Worm (Caenorhabditis elegans) whole organism, mixed stage, embryonic: ENCODE data around the gene C50B8.4.
A peak's percentile ranks its signal among the peaks of the same experiment; 100 is the strongest.

Source experiments
- M03D4.4 ChIP-seq: sonication (generic microtip); optimal IDR thresholded peaks from 2 replicates; lab custom pipeline; 2017; ENCODE audit warnings: mild to moderate bottlenecking, missing genetic modification characterization, missing compliant biosample characterization
- bed-3 ChIP-seq: fragments of 200-800 bp; sonication (Bioruptor generic); optimal IDR thresholded peaks from 3 replicates; lab custom pipeline; 2018; ENCODE audit warnings: mild to moderate bottlenecking, missing genetic modification characterization, moderate library complexity, missing compliant biosample characterization
- ceh-43 ChIP-seq: fragments of 200-800 bp; sonication (Bioruptor generic); optimal IDR thresholded peaks from 2 replicates; lab custom pipeline; 2018; ENCODE audit warnings: mild to moderate bottlenecking, missing genetic modification characterization, moderate library complexity, missing compliant biosample characterization
- ces-1 ChIP-seq: fragments of 150-350 bp; optimal IDR thresholded peaks from 2 replicates; lab custom pipeline; 2014; ENCODE audit warnings: missing biosample characterization, missing genetic modification reagents, missing genetic modification characterization
- cnd-1 ChIP-seq: fragments of 200-800 bp; sonication (Bioruptor generic); optimal IDR thresholded peaks from 2 replicates; lab custom pipeline; 2018; ENCODE audit warnings: mild to moderate bottlenecking, missing genetic modification characterization, missing compliant biosample characterization
- elt-1 ChIP-seq: sonication (generic microtip); optimal IDR thresholded peaks from 2 replicates; lab custom pipeline; 2017; ENCODE audit warnings: missing genetic modification characterization, mild to moderate bottlenecking, missing compliant biosample characterization, antibody characterized with exemption, moderate library complexity, borderline replicate concordance; ENCODE audit not compliant: insufficient read depth
- elt-3 ChIP-seq: fragments of 150-350 bp; optimal IDR thresholded peaks from 2 replicates; lab custom pipeline; 2014; ENCODE audit warnings: missing biosample characterization, missing genetic modification characterization
- ham-2 ChIP-seq: fragments of 200-800 bp; sonication (Bioruptor generic); optimal IDR thresholded peaks from 2 replicates; lab custom pipeline; 2018; ENCODE audit warnings: mild to moderate bottlenecking, missing genetic modification characterization, missing compliant biosample characterization
- lin-13 ChIP-seq: fragments of 150-350 bp; optimal IDR thresholded peaks from 2 replicates; lab custom pipeline; 2014; ENCODE audit warnings: missing biosample characterization, missing genetic modification characterization
- lin-32 ChIP-seq: fragments of 200-800 bp; sonication (Bioruptor generic); optimal IDR thresholded peaks from 2 replicates; lab custom pipeline; 2018; ENCODE audit warnings: mild to moderate bottlenecking, missing genetic modification characterization, missing compliant biosample characterization
- lsy-2 ChIP-seq: fragments of 150-350 bp; optimal IDR thresholded peaks from 2 replicates; lab custom pipeline; 2014; ENCODE audit warnings: missing biosample characterization, missing genetic modification characterization
- mab-5 ChIP-seq: fragments of 150-350 bp; optimal IDR thresholded peaks from 2 replicates; lab custom pipeline; 2014; ENCODE audit warnings: missing biosample characterization, missing genetic modification characterization
- mls-2 ChIP-seq: sonication (generic microtip); optimal IDR thresholded peaks from 2 replicates; lab custom pipeline; 2016; ENCODE audit warnings: mild to moderate bottlenecking, missing genetic modification characterization, moderate library complexity, missing compliant biosample characterization
- nhr-12 ChIP-seq: fragments of 150-350 bp; optimal IDR thresholded peaks from 2 replicates; lab custom pipeline; 2014; ENCODE audit warnings: missing biosample characterization, missing genetic modification characterization
- nhr-2 ChIP-seq: fragments of 150-350 bp; optimal IDR thresholded peaks from 2 replicates; lab custom pipeline; 2014; ENCODE audit warnings: missing biosample characterization, missing genetic modification characterization
- nhr-237 ChIP-seq: fragments of 150-350 bp; optimal IDR thresholded peaks from 2 replicates; lab custom pipeline; 2014; ENCODE audit warnings: missing biosample characterization, missing genetic modification characterization
- nhr-28 ChIP-seq: fragments of 150-350 bp; optimal IDR thresholded peaks from 2 replicates; lab custom pipeline; 2014; ENCODE audit warnings: missing biosample characterization, missing genetic modification characterization
- nhr-76 ChIP-seq: sonication (generic microtip); optimal IDR thresholded peaks from 2 replicates; lab custom pipeline; 2017; ENCODE audit warnings: missing biosample characterization, missing genetic modification characterization
- pha-4 ChIP-seq: fragments of 150-350 bp; optimal IDR thresholded peaks from 2 replicates; lab custom pipeline; 2018; ENCODE audit warnings: missing biosample characterization, missing genetic modification reagents, missing genetic modification characterization
- sem-2 ChIP-seq: fragments of 200-800 bp; sonication (Bioruptor generic); optimal IDR thresholded peaks from 2 replicates; lab custom pipeline; 2018; ENCODE audit warnings: mild to moderate bottlenecking, missing genetic modification characterization, missing compliant biosample characterization
- snpc-4 ChIP-seq: fragments of 150-350 bp; optimal IDR thresholded peaks from 2 replicates; lab custom pipeline; 2014; ENCODE audit warnings: missing biosample characterization, missing genetic modification characterization
- sptf-1 ChIP-seq: sonication (generic microtip); optimal IDR thresholded peaks from 2 replicates; lab custom pipeline; 2017; ENCODE audit warnings: mild to moderate bottlenecking, missing genetic modification characterization, moderate library complexity, missing compliant biosample characterization
- tbx-8 ChIP-seq: fragments of 200-800 bp; sonication (Bioruptor generic); optimal IDR thresholded peaks from 2 replicates; lab custom pipeline; 2018; ENCODE audit warnings: mild to moderate bottlenecking, missing genetic modification characterization, moderate library complexity, missing compliant biosample characterization
- unc-120 ChIP-seq: sonication (generic microtip); optimal IDR thresholded peaks from 2 replicates; lab custom pipeline; 2017; ENCODE audit warnings: missing genetic modification characterization, missing compliant biosample characterization; ENCODE audit not compliant: poor library complexity, severe bottlenecking
- unc-39 ChIP-seq: fragments of 150-350 bp; optimal IDR thresholded peaks from 2 replicates; lab custom pipeline; 2014; ENCODE audit warnings: missing biosample characterization, missing genetic modification characterization
- unc-62 ChIP-seq: fragments of 150-350 bp; optimal IDR thresholded peaks from 2 replicates; lab custom pipeline; 2014; ENCODE audit warnings: missing biosample characterization, missing genetic modification reagents, missing genetic modification characterization
- zip-8 ChIP-seq: fragments of 150-350 bp; optimal IDR thresholded peaks from 2 replicates; lab custom pipeline; 2014; ENCODE audit warnings: missing biosample characterization, missing genetic modification characterization
- ztf-11 ChIP-seq: fragments of 150-350 bp; optimal IDR thresholded peaks from 2 replicates; lab custom pipeline; 2014; ENCODE audit warnings: missing biosample characterization, missing genetic modification characterization

The C50B8.4 gene

ce11 chrV:13571714-13572258 lies at the start of gene C50B8.4:
Gene C50B8.4 (plus strand): TSS chrV:13572012.
- TF ChIP-seq pha-4 (no peak), nhr-2 (no peak), mls-2 (tag; lab: Kevin White, UChicago) (no peak), sem-2 (no peak), tbx-8 (no peak), M03D4.4 (tag; lab: Kevin White, UChicago) (no peak), nhr-237 (tag; lab: Kevin White, UChicago) (no peak), elt-1 (tag; lab: Kevin White, UChicago) (no peak), ztf-11 (tag; lab: Kevin White, UChicago) (no peak), snpc-4 (tag; lab: Kevin White, UChicago) (no peak), ceh-43 (GFP tag; lab: Kevin White, UChicago) (no peak), unc-62 (no peak), ham-2 (GFP tag; lab: Kevin White, UChicago) (no peak), unc-120 (tag; lab: Kevin White, UChicago) (no peak), bed-3 (GFP tag; lab: Kevin White, UChicago) (no peak)

ce11 chrV:13523194-13523593 lies 48.6 kb upstream of the C50B8.4 start, which contains the start of gene R11G10.3:
Gene R11G10.3 (plus strand): TSS chrV:13523494.
- TF ChIP-seq nhr-237 (tag; lab: Kevin White, UChicago), result no peak
- no peak for TF ChIP-seq tbx-8
- no peak for TF ChIP-seq lsy-2 (tag; lab: Kevin White, UChicago)

ce11 chrV:13529165-13529564 lies 42.6 kb upstream of the C50B8.4 start:
- TF ChIP-seq unc-39, result no peak
- TF ChIP-seq nhr-2, result no peak
- TF ChIP-seq nhr-12, result no peak
- no peak for TF ChIP-seq unc-120 (tag; lab: Kevin White, UChicago)
- no peak for TF ChIP-seq sptf-1 (tag; lab: Kevin White, UChicago)
- no peak for TF ChIP-seq mls-2 (tag; lab: Kevin White, UChicago)
- TF ChIP-seq snpc-4 (tag; lab: Kevin White, UChicago), result no peak
- no peak for TF ChIP-seq lsy-2 (tag; lab: Kevin White, UChicago)
- no peak for TF ChIP-seq nhr-76 (tag; lab: Kevin White, UChicago)

ce11 chrV:13530698-13531097 lies 41.1 kb upstream of the C50B8.4 start, which contains the start of gene ttr-44:
Gene ttr-44 (minus strand): TSS chrV:13530744.
- TF ChIP-seq bed-3 (GFP tag; lab: Kevin White, UChicago) (no peak), cnd-1 (tag; lab: Kevin White, UChicago) (no peak), tbx-8 (no peak), pha-4 (no peak), lin-13 (tag; lab: Kevin White, UChicago) (no peak), unc-62 (no peak)

ce11 chrV:13532469-13532868 lies 39.3 kb upstream of the C50B8.4 start:
- TF ChIP-seq nhr-28 (tag; lab: Kevin White, UChicago) (no peak), unc-39 (no peak), cnd-1 (tag; lab: Kevin White, UChicago) (no peak), elt-3 (no peak), zip-8 (tag; lab: Kevin White, UChicago) (no peak), sem-2 (no peak), nhr-237 (tag; lab: Kevin White, UChicago) (no peak), lin-32 (GFP tag; lab: Kevin White, UChicago) (no peak), bed-3 (GFP tag; lab: Kevin White, UChicago) (no peak), mls-2 (tag; lab: Kevin White, UChicago) (no peak), tbx-8 (no peak)
- TF ChIP-seq, all 35 proteins: peak for 0

- TF ChIP-seq ces-1 (GFP tag; lab: Kevin White, UChicago) (peak; percentile 57), unc-62 (no peak), mab-5 (no peak), snpc-4 (tag; lab: Kevin White, UChicago) (no peak), ham-2 (GFP tag; lab: Kevin White, UChicago) (no peak)
- TF ChIP-seq, all 35 proteins: peak for 1
These were observed 35.7 kb upstream of the C50B8.4 start, which contains the start of gene frpr-5 for ce11 chrV:13536058-13536579. Gene frpr-5 (minus strand): TSS chrV:13536108.
